Worm (Caenorhabditis elegans): ENCODE data around the gene F52H2.5.

- no peak for TF ChIP-seq nhr-237 (tag; optimal IDR thresholded peaks at IDR 0.05)
- TF ChIP-seq ZK546.5 (tag; optimal IDR thresholded peaks at IDR 0.05) = no peak
- TF ChIP-seq egl-27 (tag; optimal IDR thresholded peaks at IDR 0.05) = no peak
- TF ChIP-seq unc-39 (tag; optimal IDR thresholded peaks at IDR 0.05) = no peak
- TF ChIP-seq ceh-82 (tag; optimal IDR thresholded peaks at IDR 0.05) = no peak
- TF ChIP-seq snpc-4 (tag; optimal IDR thresholded peaks at IDR 0.05) = no peak
- no peak for TF ChIP-seq unc-62 (GFP tag; optimal IDR thresholded peaks at IDR 0.05)
- TF ChIP-seq nhr-77 (tag; optimal IDR thresholded peaks at IDR 0.05) = no peak
- no peak for TF ChIP-seq zag-1 (tag; optimal IDR thresholded peaks at IDR 0.05)
- TF ChIP-seq lin-11 (tag; optimal IDR thresholded peaks at IDR 0.05) = no peak
- TF ChIP-seq aly-2 (tag; optimal IDR thresholded peaks at IDR 0.05) = no peak
Observed at ce11 chrX:2527194-2527593, 32.7 kb downstream of the F52H2.5 start.

All from whole organism, L2 larva.